Worm (Caenorhabditis elegans): ENCODE data around the gene rbm-25.

DNA sequence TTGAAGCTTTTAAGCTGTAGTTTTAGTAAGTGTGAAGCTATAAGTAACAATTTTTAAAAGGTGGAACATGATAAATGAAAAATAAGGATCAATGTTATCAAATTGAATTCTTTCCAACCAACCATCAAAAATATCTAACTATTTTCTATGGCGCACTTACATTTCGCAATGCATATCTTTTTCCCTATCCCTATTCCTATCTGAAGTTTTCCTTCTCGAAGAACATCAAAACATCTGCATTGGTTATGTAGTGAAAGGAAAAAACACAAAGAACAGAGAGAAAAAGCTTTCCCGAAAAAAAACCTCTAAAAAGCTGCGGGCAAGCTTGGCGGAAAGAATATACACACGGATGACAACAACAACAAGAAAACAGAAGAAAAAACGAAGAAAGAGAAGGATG lies 37.4 kb upstream of the rbm-25 start:
- TF ChIP-seq ama-1 (optimal IDR thresholded peaks at IDR 0.05) = no peak
- TF ChIP-seq pes-1 (GFP tag; IDR thresholded peaks at IDR 0.05) = no peak

Measured in whole organism, early embryonic.